Worm (Caenorhabditis elegans) whole organism, mixed stage, embryonic: Measurements from ENCODE around the gene mrpl-49.

Experiments
- blmp-1 ChIP-seq: fragments of 150-350 bp; optimal IDR thresholded peaks from 2 replicates; lab custom pipeline; 2014; ENCODE audit warnings: missing biosample characterization, missing genetic modification characterization
- elt-1 ChIP-seq: sonication (generic microtip); optimal IDR thresholded peaks from 2 replicates; lab custom pipeline; 2017; ENCODE audit warnings: missing genetic modification characterization, mild to moderate bottlenecking, missing compliant biosample characterization, antibody characterized with exemption, moderate library complexity, borderline replicate concordance; ENCODE audit not compliant: insufficient read depth
- elt-3 ChIP-seq: fragments of 150-350 bp; optimal IDR thresholded peaks from 2 replicates; lab custom pipeline; 2014; ENCODE audit warnings: missing biosample characterization, missing genetic modification characterization
- lsy-2 ChIP-seq: fragments of 150-350 bp; optimal IDR thresholded peaks from 2 replicates; lab custom pipeline; 2014; ENCODE audit warnings: missing biosample characterization, missing genetic modification characterization
- mep-1 ChIP-seq: fragments of 150-350 bp; optimal IDR thresholded peaks from 2 replicates; lab custom pipeline; 2017; ENCODE audit warnings: missing biosample characterization, missing genetic modification reagents, missing genetic modification characterization, inconsistent platforms
- nhr-12 ChIP-seq: fragments of 150-350 bp; optimal IDR thresholded peaks from 2 replicates; lab custom pipeline; 2014; ENCODE audit warnings: missing biosample characterization, missing genetic modification characterization
- nhr-237 ChIP-seq: fragments of 150-350 bp; optimal IDR thresholded peaks from 2 replicates; lab custom pipeline; 2014; ENCODE audit warnings: missing biosample characterization, missing genetic modification characterization
- nhr-28 ChIP-seq: fragments of 150-350 bp; optimal IDR thresholded peaks from 2 replicates; lab custom pipeline; 2014; ENCODE audit warnings: missing biosample characterization, missing genetic modification characterization
- nhr-76 ChIP-seq: sonication (generic microtip); optimal IDR thresholded peaks from 2 replicates; lab custom pipeline; 2017; ENCODE audit warnings: missing biosample characterization, missing genetic modification characterization
- pha-4 ChIP-seq: fragments of 150-350 bp; optimal IDR thresholded peaks from 2 replicates; lab custom pipeline; 2018; ENCODE audit warnings: missing biosample characterization, missing genetic modification reagents, missing genetic modification characterization
- sem-2 ChIP-seq: fragments of 200-800 bp; sonication (Bioruptor generic); optimal IDR thresholded peaks from 2 replicates; lab custom pipeline; 2018; ENCODE audit warnings: mild to moderate bottlenecking, missing genetic modification characterization, missing compliant biosample characterization
- snpc-4 ChIP-seq: fragments of 150-350 bp; optimal IDR thresholded peaks from 2 replicates; lab custom pipeline; 2014; ENCODE audit warnings: missing biosample characterization, missing genetic modification characterization
- ztf-11 ChIP-seq: fragments of 150-350 bp; optimal IDR thresholded peaks from 2 replicates; lab custom pipeline; 2014; ENCODE audit warnings: missing biosample characterization, missing genetic modification characterization

- no peak for TF ChIP-seq pha-4 (tag; lab: Kevin White, UChicago)
- no peak for TF ChIP-seq lsy-2 (tag; lab: Kevin White, UChicago)
- TF ChIP-seq snpc-4 (tag; lab: Kevin White, UChicago): no peak
- TF ChIP-seq elt-3 (tag; lab: Kevin White, UChicago): no peak
- TF ChIP-seq nhr-28 (tag; lab: Kevin White, UChicago): no peak
- no peak for TF ChIP-seq nhr-237 (tag; lab: Kevin White, UChicago)
- TF ChIP-seq nhr-76 (tag; lab: Kevin White, UChicago): no peak
- TF ChIP-seq nhr-12 (tag; lab: Kevin White, UChicago): no peak
- no peak for TF ChIP-seq ztf-11 (tag; lab: Kevin White, UChicago)
- no peak for TF ChIP-seq blmp-1 (tag; lab: Kevin White, UChicago)
- no peak for TF ChIP-seq elt-1 (tag; lab: Kevin White, UChicago)
- no peak for TF ChIP-seq mep-1
- TF ChIP-seq sem-2 (GFP tag; lab: Kevin White, UChicago): no peak
These were observed 9.8 kb upstream of the mrpl-49 start, which contains the start of gene str-181 for ce11 chrV:12718622-12719021.
